Worm (Caenorhabditis elegans): ENCODE results near the gene H34I24.1.

Gene H34I24.1

ce11 chrIII:2817847-2818246 lies 29.0 kb upstream of the H34I24.1 start:
- TF ChIP-seq fkh-10 (GFP tag; optimal IDR thresholded peaks at IDR 0.05) (no peak), nfya-1 (tag; optimal IDR thresholded peaks at IDR 0.05; ENCODE audit: insufficient read depth) (peak; percentile 77)

ce11 chrIII:2818980-2819379 lies 27.9 kb upstream of the H34I24.1 start, which contains the start of gene pipp-4P:
pipp-4P (plus strand) TSS chrIII:2819280.
- TF ChIP-seq pqm-1 (tag; optimal IDR thresholded peaks at IDR 0.05) (no peak), skn-1 (tag; optimal IDR thresholded peaks at IDR 0.05) (no peak), R02D3.7 (tag; optimal IDR thresholded peaks at IDR 0.05) (no peak), zag-1 (tag; optimal IDR thresholded peaks at IDR 0.05) (no peak)

ce11 chrIII:2826770-2827169 lies 20.1 kb upstream of the H34I24.1 start, which contains the start of gene Y71H2AM.1:
Y71H2AM.1 (plus strand) TSS chrIII:2827070.
- TF ChIP-seq ceh-16 (tag; optimal IDR thresholded peaks at IDR 0.05) (no peak), sea-2 (GFP tag; optimal IDR thresholded peaks at IDR 0.05) (no peak), snpc-4 (tag; optimal IDR thresholded peaks at IDR 0.05) (no peak), egl-27 (tag; optimal IDR thresholded peaks at IDR 0.05) (no peak), eor-1 (tag; optimal IDR thresholded peaks at IDR 0.05) (no peak), aly-2 (tag; optimal IDR thresholded peaks at IDR 0.05) (no peak), ceh-82 (tag; optimal IDR thresholded peaks at IDR 0.05) (no peak), tbx-2 (tag; optimal IDR thresholded peaks at IDR 0.05) (no peak), skn-1 (tag; optimal IDR thresholded peaks at IDR 0.05) (no peak), ama-1 (optimal IDR thresholded peaks at IDR 0.05) (no peak), unc-62 (GFP tag; optimal IDR thresholded peaks at IDR 0.05) (no peak), ZK546.5 (tag; optimal IDR thresholded peaks at IDR 0.05) (no peak), nfya-1 (tag; optimal IDR thresholded peaks at IDR 0.05; ENCODE audit: insufficient read depth) (no peak), nhr-28 (tag; optimal IDR thresholded peaks at IDR 0.05) (no peak), daf-12 (tag; optimal IDR thresholded peaks at IDR 0.05) (no peak), ceh-9 (tag; optimal IDR thresholded peaks at IDR 0.05) (no peak), ceh-28 (tag; optimal IDR thresholded peaks at IDR 0.05) (no peak), zag-1 (tag; optimal IDR thresholded peaks at IDR 0.05) (no peak), elt-2 (tag; optimal IDR thresholded peaks at IDR 0.05) (no peak), fkh-2 (tag; optimal IDR thresholded peaks at IDR 0.05) (no peak)

- TF ChIP-seq eor-1 (tag; optimal IDR thresholded peaks at IDR 0.05): no peak
- no peak for TF ChIP-seq zag-1 (tag; optimal IDR thresholded peaks at IDR 0.05)
- no peak for TF ChIP-seq lsy-12 (tag; optimal IDR thresholded peaks at IDR 0.05)
- no peak for TF ChIP-seq unc-62 (GFP tag; optimal IDR thresholded peaks at IDR 0.05)
- no peak for TF ChIP-seq lin-15B (tag; optimal IDR thresholded peaks at IDR 0.05)
- TF ChIP-seq elt-1 (tag; optimal IDR thresholded peaks at IDR 0.05): no peak
- no peak for TF ChIP-seq ceh-28 (tag; optimal IDR thresholded peaks at IDR 0.05)
- TF ChIP-seq unc-39 (tag; optimal IDR thresholded peaks at IDR 0.05): no peak
- TF ChIP-seq ZK546.5 (tag; optimal IDR thresholded peaks at IDR 0.05): no peak
- TF ChIP-seq aly-2 (tag; optimal IDR thresholded peaks at IDR 0.05): no peak
- TF ChIP-seq nhr-12 (tag; optimal IDR thresholded peaks at IDR 0.05): no peak
- no peak for TF ChIP-seq nhr-23 (tag; optimal IDR thresholded peaks at IDR 0.05)
- TF ChIP-seq nhr-76 (tag; optimal IDR thresholded peaks at IDR 0.05): no peak
- TF ChIP-seq mml-1 (tag; optimal IDR thresholded peaks at IDR 0.05): no peak
Measured at ce11 chrIII:2832483-2832882, 14.4 kb upstream of the H34I24.1 start, which contains the start of gene Y71H2AM.29. Y71H2AM.29 (plus strand) TSS chrIII:2832783.

DNA sequence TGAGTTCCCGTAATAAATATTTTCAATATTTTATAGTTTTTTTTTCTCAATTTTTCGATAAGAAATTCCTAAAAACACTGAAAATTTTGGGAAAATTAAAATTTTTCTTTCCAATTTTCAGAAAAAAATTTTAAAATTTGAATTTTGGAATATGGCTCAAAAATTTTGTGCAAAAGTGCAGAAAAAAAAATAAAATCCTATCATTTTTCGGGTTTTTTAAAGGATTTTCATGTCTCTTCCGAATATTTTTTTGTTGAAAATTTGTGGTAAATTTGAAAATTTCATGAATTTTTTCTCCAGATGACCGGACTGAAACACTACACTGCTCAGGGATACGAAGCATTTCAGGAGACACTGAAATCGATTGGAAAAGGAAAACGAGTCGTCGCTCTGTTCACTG lies 12.5 kb upstream of the H34I24.1 start, which contains the start of gene txdc-17:
Gene txdc-17, plus strand, starts transcription at position 301 of the 400 bp plus-strand sequence.
- TF ChIP-seq sea-2 (GFP tag; optimal IDR thresholded peaks at IDR 0.05): no peak
- TF ChIP-seq fkh-2 (tag; optimal IDR thresholded peaks at IDR 0.05): no peak
- no peak for TF ChIP-seq jun-1 (tag; optimal IDR thresholded peaks at IDR 0.05)
- TF ChIP-seq nhr-76 (tag; optimal IDR thresholded peaks at IDR 0.05): no peak
- no peak for TF ChIP-seq ZK546.5 (tag; optimal IDR thresholded peaks at IDR 0.05)

- no peak for TF ChIP-seq pha-4 (tag; optimal IDR thresholded peaks at IDR 0.05)
- TF ChIP-seq nhr-67 (tag; optimal IDR thresholded peaks at IDR 0.05): no peak
- TF ChIP-seq zag-1 (tag; optimal IDR thresholded peaks at IDR 0.05): no peak
- TF ChIP-seq ceh-28 (tag; optimal IDR thresholded peaks at IDR 0.05): peak; percentile 89
Measured at ce11 chrIII:2834998-2835397, 11.8 kb upstream of the H34I24.1 start.

Measured in whole organism, L3 larva.